Worm (Caenorhabditis elegans) whole organism, mixed stage, embryonic: ENCODE results near the gene K02C4.5.

Experiments
- bed-3 ChIP-seq: fragments of 200-800 bp; sonication (Bioruptor generic); optimal IDR thresholded peaks from 3 replicates; lab custom pipeline; 2018; ENCODE audit warnings: mild to moderate bottlenecking, missing genetic modification characterization, moderate library complexity, missing compliant biosample characterization
- blmp-1 ChIP-seq: fragments of 150-350 bp; optimal IDR thresholded peaks from 2 replicates; lab custom pipeline; 2014; ENCODE audit warnings: missing biosample characterization, missing genetic modification characterization
- ceh-43 ChIP-seq: fragments of 200-800 bp; sonication (Bioruptor generic); optimal IDR thresholded peaks from 2 replicates; lab custom pipeline; 2018; ENCODE audit warnings: mild to moderate bottlenecking, missing genetic modification characterization, moderate library complexity, missing compliant biosample characterization
- ces-1 ChIP-seq: fragments of 150-350 bp; optimal IDR thresholded peaks from 2 replicates; lab custom pipeline; 2014; ENCODE audit warnings: missing biosample characterization, missing genetic modification reagents, missing genetic modification characterization
- elt-1 ChIP-seq: sonication (generic microtip); optimal IDR thresholded peaks from 2 replicates; lab custom pipeline; 2017; ENCODE audit warnings: missing genetic modification characterization, mild to moderate bottlenecking, missing compliant biosample characterization, antibody characterized with exemption, moderate library complexity, borderline replicate concordance; ENCODE audit not compliant: insufficient read depth
- lsy-2 ChIP-seq: fragments of 150-350 bp; optimal IDR thresholded peaks from 2 replicates; lab custom pipeline; 2014; ENCODE audit warnings: missing biosample characterization, missing genetic modification characterization
- mls-2 ChIP-seq: sonication (generic microtip); optimal IDR thresholded peaks from 2 replicates; lab custom pipeline; 2016; ENCODE audit warnings: mild to moderate bottlenecking, missing genetic modification characterization, moderate library complexity, missing compliant biosample characterization
- pha-4 ChIP-seq: fragments of 150-350 bp; optimal IDR thresholded peaks from 2 replicates; lab custom pipeline; 2018; ENCODE audit warnings: missing biosample characterization, missing genetic modification reagents, missing genetic modification characterization
- snpc-4 ChIP-seq: fragments of 150-350 bp; optimal IDR thresholded peaks from 2 replicates; lab custom pipeline; 2014; ENCODE audit warnings: missing biosample characterization, missing genetic modification characterization
- sptf-1 ChIP-seq: sonication (generic microtip); optimal IDR thresholded peaks from 2 replicates; lab custom pipeline; 2017; ENCODE audit warnings: mild to moderate bottlenecking, missing genetic modification characterization, moderate library complexity, missing compliant biosample characterization
- unc-120 ChIP-seq: sonication (generic microtip); optimal IDR thresholded peaks from 2 replicates; lab custom pipeline; 2017; ENCODE audit warnings: missing genetic modification characterization, missing compliant biosample characterization; ENCODE audit not compliant: poor library complexity, severe bottlenecking
- unc-62 ChIP-seq: fragments of 150-350 bp; optimal IDR thresholded peaks from 2 replicates; lab custom pipeline; 2014; ENCODE audit warnings: missing biosample characterization, missing genetic modification reagents, missing genetic modification characterization

DNA sequence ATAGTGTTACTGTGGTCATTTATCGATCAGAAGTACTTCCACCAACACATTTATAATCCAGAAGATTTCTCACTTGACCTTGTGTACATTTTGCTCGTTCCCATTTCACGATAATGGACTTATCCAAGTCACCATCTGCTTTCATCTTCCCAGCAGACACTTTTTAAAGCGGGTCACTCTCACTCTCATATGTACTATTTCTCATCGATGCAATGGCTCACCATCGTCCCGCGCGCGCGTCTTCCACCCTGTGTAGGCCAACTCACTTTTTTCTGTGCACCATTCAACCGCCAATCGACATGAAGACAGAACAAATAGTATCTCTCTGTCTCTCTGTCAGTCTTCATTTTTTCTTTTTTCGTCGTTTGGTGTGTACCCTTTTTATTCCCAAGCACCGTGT lies 26.1 kb upstream of the K02C4.5 start:
- no peak for TF ChIP-seq snpc-4 (tag; lab: Kevin White, UChicago)
- peak; percentile 33 for TF ChIP-seq ces-1
- no peak for TF ChIP-seq lsy-2
- no peak for TF ChIP-seq bed-3 (GFP tag; lab: Kevin White, UChicago)
- TF ChIP-seq sptf-1, result no peak
- TF ChIP-seq ceh-43 (GFP tag; lab: Kevin White, UChicago), result no peak
- no peak for TF ChIP-seq blmp-1 (tag; lab: Kevin White, UChicago)
- no peak for TF ChIP-seq unc-62 (GFP tag; lab: Kevin White, UChicago)
- no peak for TF ChIP-seq pha-4
- no peak for TF ChIP-seq elt-1 (tag; lab: Kevin White, UChicago)
- no peak for TF ChIP-seq unc-120 (tag; lab: Kevin White, UChicago)
- no peak for TF ChIP-seq mls-2 (tag; lab: Kevin White, UChicago)
